Fruit fly (Drosophila melanogaster): ENCODE measurements around the gene AkhR.

The AkhR gene

dm6 chr2L:6700742-6701141, 15.2 kb downstream of the AkhR start (continued):
- TF ChIP-seq nom (GFP tag; optimal IDR thresholded peaks at IDR 0.05) = no peak
- TF ChIP-seq btn (GFP tag; optimal IDR thresholded peaks at IDR 0.05) = peak; percentile 21
- no peak for TF ChIP-seq CG10543 (GFP tag; optimal IDR thresholded peaks at IDR 0.05)
- TF ChIP-seq NC2α (GFP tag; optimal IDR thresholded peaks at IDR 0.05) = peak; percentile 62
- TF ChIP-seq schlank (tag; optimal IDR thresholded peaks at IDR 0.05) = no peak
- TF ChIP-seq tna (GFP tag; IDR thresholded peaks at IDR 0.05; ENCODE audit: partially characterized antibody) = no peak
- no peak for TF ChIP-seq CG9609 (GFP tag; optimal IDR thresholded peaks at IDR 0.05)
- no peak for TF ChIP-seq CG6254 (GFP tag; optimal IDR thresholded peaks at IDR 0.05)
- no peak for TF ChIP-seq Rfx (GFP tag; IDR thresholded peaks at IDR 0.05)
- no peak for TF ChIP-seq trh (GFP tag; optimal IDR thresholded peaks at IDR 0.05)
- TF ChIP-seq twi (tag; optimal IDR thresholded peaks at IDR 0.05) = peak; percentile 43
- TF ChIP-seq chinmo (GFP tag; IDR thresholded peaks at IDR 0.05; ENCODE audit: partially characterized antibody) = no peak
- no peak for TF ChIP-seq CG11456 (GFP tag; IDR thresholded peaks at IDR 0.05)
- TF ChIP-seq Sry-δ (GFP tag; optimal IDR thresholded peaks at IDR 0.05) = no peak
- TF ChIP-seq sens (GFP tag) = peak; percentile 90
- TF ChIP-seq bsh (GFP tag; optimal IDR thresholded peaks at IDR 0.05) = peak in 1 of 2 experiments; percentile 17
- peak; percentile 36 for TF ChIP-seq Asciz (GFP tag; optimal IDR thresholded peaks at IDR 0.05)
- TF ChIP-seq CG13894 (tag; optimal IDR thresholded peaks at IDR 0.05) = no peak
- peak; percentile 60 for TF ChIP-seq CG1233 (GFP tag; optimal IDR thresholded peaks at IDR 0.05)
- TF ChIP-seq CG32767 (GFP tag; IDR thresholded peaks at IDR 0.05) = no peak
- no peak for TF ChIP-seq danr (GFP tag; IDR thresholded peaks at IDR 0.05)
- TF ChIP-seq Sox100B (GFP tag; optimal IDR thresholded peaks at IDR 0.05) = no peak
- peak; percentile 38 for TF ChIP-seq CG12236 (GFP tag; optimal IDR thresholded peaks at IDR 0.05)
- TF ChIP-seq CG17829 (tag; optimal IDR thresholded peaks at IDR 0.05) = no peak
- TF ChIP-seq CG10267 (tag; optimal IDR thresholded peaks at IDR 0.05) = peak; percentile 36
- no peak for TF ChIP-seq CG4282 (GFP tag; optimal IDR thresholded peaks at IDR 0.05)
- no peak for TF ChIP-seq Drgx (GFP tag; IDR thresholded peaks at IDR 0.05)
- no peak for TF ChIP-seq CHES-1-like (GFP tag; optimal IDR thresholded peaks at IDR 0.05)
- TF ChIP-seq CG34224 (GFP tag; IDR thresholded peaks at IDR 0.05; ENCODE audit: partially characterized antibody) = no peak
- no peak for TF ChIP-seq CG7987 (GFP tag; optimal IDR thresholded peaks at IDR 0.05)
- no peak for TF ChIP-seq HLH3B (GFP tag; IDR thresholded peaks at IDR 0.05)
- TF ChIP-seq CG30020 (tag; optimal IDR thresholded peaks at IDR 0.05) = no peak
- peak; percentile 20 for TF ChIP-seq CG7556 (GFP tag; optimal IDR thresholded peaks at IDR 0.05)
- TF ChIP-seq Oaz (GFP tag; IDR thresholded peaks at IDR 0.05) = no peak
- TF ChIP-seq CG8281 (tag; optimal IDR thresholded peaks at IDR 0.05) = peak; percentile 9
- TF ChIP-seq sim (GFP tag; IDR thresholded peaks at IDR 0.05) = no peak
- no peak for TF ChIP-seq CG1647 (GFP tag; optimal IDR thresholded peaks at IDR 0.05)
- TF ChIP-seq Nf-YC (tag; optimal IDR thresholded peaks at IDR 0.05) = no peak
- no peak for TF ChIP-seq mld (GFP tag; IDR thresholded peaks at IDR 0.05; ENCODE audit: partially characterized antibody)
- TF ChIP-seq gem (tag; optimal IDR thresholded peaks at IDR 0.05) = peak; percentile 55
- TF ChIP-seq sob (GFP tag; IDR thresholded peaks at IDR 0.05) = 0 out of 2 replicates have a peak, but pooled peaks have one; percentile 25
- TF ChIP-seq CG32772 (GFP tag; IDR thresholded peaks at IDR 0.05) = no peak
- no peak for TF ChIP-seq Dek (tag; optimal IDR thresholded peaks at IDR 0.05)
- TF ChIP-seq HLHmδ (GFP tag; optimal IDR thresholded peaks at IDR 0.05) = peak; percentile 2
- TF ChIP-seq CG9215 (GFP tag; IDR thresholded peaks at IDR 0.05) = no peak
- no peak for TF ChIP-seq zf30C (GFP tag; optimal IDR thresholded peaks at IDR 0.05)
- TF ChIP-seq Myb (GFP tag; optimal IDR thresholded peaks at IDR 0.05) = no peak
- TF ChIP-seq Dref (GFP tag; IDR thresholded peaks at IDR 0.05) = no peak
- TF ChIP-seq CG11560 (tag; IDR thresholded peaks at IDR 0.05) = no peak
- no peak for TF ChIP-seq D19A (tag; optimal IDR thresholded peaks at IDR 0.05)
- no peak for TF ChIP-seq toy (GFP tag; IDR thresholded peaks at IDR 0.05)
- TF ChIP-seq CG13624 (GFP tag; optimal IDR thresholded peaks at IDR 0.05) = no peak

Measured in whole organism, embryonic.